Worm (Caenorhabditis elegans) whole organism, late embryonic: ENCODE results near the gene C32B5.6.
A peak's percentile ranks its signal among the peaks of the same experiment; 100 is the strongest.
"Not testable (repeated sequence)": the region's sequence is repeated elsewhere in the genome, so short reads cannot be mapped to it uniquely, and the experiment has no call there.

Source experiments
- C38D4.7 ChIP-seq: fragments of 200-800 bp; sonication (Bioruptor generic); optimal IDR thresholded peaks from 2 replicates; lab custom pipeline; 2018; ENCODE audit warnings: mild to moderate bottlenecking, missing genetic modification characterization, moderate library complexity, missing compliant biosample characterization
- F13H6.1 ChIP-seq: sonication (generic microtip); optimal IDR thresholded peaks from 2 replicates; lab custom pipeline; 2016; ENCODE audit warnings: missing genetic modification characterization, missing compliant biosample characterization
- K02D7.2 ChIP-seq: sonication (generic microtip); optimal IDR thresholded peaks from 2 replicates; lab custom pipeline; 2017; ENCODE audit warnings: mild to moderate bottlenecking, missing genetic modification characterization, missing compliant biosample characterization
- T23F11.4 ChIP-seq: fragments of 200-800 bp; sonication (Bioruptor generic); optimal IDR thresholded peaks from 2 replicates; lab custom pipeline; 2018; ENCODE audit warnings: mild to moderate bottlenecking, missing genetic modification characterization, missing compliant biosample characterization
- Y22D7AL.16 ChIP-seq: sonication (generic microtip); optimal IDR thresholded peaks from 2 replicates; lab custom pipeline; 2016; ENCODE audit warnings: missing genetic modification characterization, missing compliant biosample characterization
- ama-1 ChIP-seq: fragments of 150-350 bp; optimal IDR thresholded peaks from 2 replicates; lab custom pipeline; 2014
- ceh-22 ChIP-seq: sonication (generic microtip); optimal IDR thresholded peaks from 2 replicates; lab custom pipeline; 2017; ENCODE audit warnings: missing biosample characterization, missing genetic modification characterization
- ceh-24 ChIP-seq: sonication (generic microtip); optimal IDR thresholded peaks from 2 replicates; lab custom pipeline; 2016; ENCODE audit warnings: mild to moderate bottlenecking, missing genetic modification characterization, missing compliant biosample characterization
- ceh-30 ChIP-seq: fragments of 150-350 bp; optimal IDR thresholded peaks from 2 replicates; lab custom pipeline; 2014; ENCODE audit warnings: missing biosample characterization, missing genetic modification characterization
- ceh-31 ChIP-seq: sonication (generic microtip); optimal IDR thresholded peaks from 2 replicates; lab custom pipeline; 2016; ENCODE audit warnings: missing genetic modification characterization, missing compliant biosample characterization
- ceh-45 ChIP-seq: fragments of 200-800 bp; sonication (Bioruptor generic); IDR thresholded peaks from 2 replicates; pipeline ENCODE4 v1.3.6; 2022; ENCODE audit warnings: missing genetic modification reagents, missing genetic modification characterization, missing compliant biosample characterization
- ceh-48 ChIP-seq: sonication (generic microtip); optimal IDR thresholded peaks from 2 replicates; lab custom pipeline; 2016; ENCODE audit warnings: missing genetic modification characterization, inconsistent platforms, missing compliant biosample characterization
- ceh-6 ChIP-seq: fragments of 200-800 bp; sonication (Bioruptor generic); optimal IDR thresholded peaks from 2 replicates; lab custom pipeline; 2018; ENCODE audit warnings: mild to moderate bottlenecking, missing genetic modification characterization, missing compliant biosample characterization
- dmd-4 ChIP-seq: sonication (generic microtip); optimal IDR thresholded peaks from 2 replicates; lab custom pipeline; 2016; ENCODE audit warnings: borderline replicate concordance, missing genetic modification characterization, missing compliant biosample characterization
- elt-4 ChIP-seq: sonication (generic microtip); optimal IDR thresholded peaks from 2 replicates; lab custom pipeline; 2016; ENCODE audit warnings: missing genetic modification characterization, missing compliant biosample characterization
- ets-4 ChIP-seq: sonication (generic microtip); optimal IDR thresholded peaks from 2 replicates; lab custom pipeline; 2016; ENCODE audit warnings: missing genetic modification characterization, missing compliant biosample characterization
- eyg-1 ChIP-seq: sonication (generic microtip); optimal IDR thresholded peaks from 2 replicates; lab custom pipeline; 2016; ENCODE audit warnings: missing genotype, missing genetic modification characterization, missing compliant biosample characterization
- fkh-10 ChIP-seq: fragments of 150-350 bp; optimal IDR thresholded peaks from 2 replicates; lab custom pipeline; 2014; ENCODE audit warnings: missing biosample characterization, missing genetic modification reagents, missing genetic modification characterization
- fkh-6 ChIP-seq: sonication (generic microtip); optimal IDR thresholded peaks from 2 replicates; lab custom pipeline; 2016; ENCODE audit warnings: missing genetic modification characterization, missing compliant biosample characterization
- hlh-15 ChIP-seq: sonication (generic microtip); optimal IDR thresholded peaks from 2 replicates; lab custom pipeline; 2016; ENCODE audit warnings: missing genetic modification characterization, missing compliant biosample characterization
- hlh-30 ChIP-seq: sonication (generic microtip); optimal IDR thresholded peaks from 2 replicates; lab custom pipeline; 2017; ENCODE audit warnings: antibody characterized with exemption, missing genetic modification characterization, missing compliant biosample characterization; ENCODE audit not compliant: insufficient read depth
- hlh-6 ChIP-seq: sonication (generic microtip); optimal IDR thresholded peaks from 2 replicates; lab custom pipeline; 2016; ENCODE audit warnings: missing genotype, missing genetic modification characterization, missing compliant biosample characterization
- npax-4 ChIP-seq: sonication (generic microtip); optimal IDR thresholded peaks from 2 replicates; lab custom pipeline; 2016; ENCODE audit warnings: missing genetic modification characterization, missing compliant biosample characterization
- odd-2 ChIP-seq: sonication (generic microtip); optimal IDR thresholded peaks from 2 replicates; lab custom pipeline; 2017; ENCODE audit warnings: antibody characterized with exemption, mild to moderate bottlenecking, missing genetic modification characterization, missing compliant biosample characterization
- pag-3 ChIP-seq: sonication (generic microtip); optimal IDR thresholded peaks from 2 replicates; lab custom pipeline; 2016; ENCODE audit warnings: missing compliant biosample characterization, missing genetic modification characterization, borderline replicate concordance
- pha-2 ChIP-seq: sonication (generic microtip); optimal IDR thresholded peaks from 2 replicates; lab custom pipeline; 2017; ENCODE audit warnings: mild to moderate bottlenecking, missing genetic modification characterization, missing compliant biosample characterization
- pqm-1 ChIP-seq: sonication (generic microtip); optimal IDR thresholded peaks from 2 replicates; lab custom pipeline; 2016; ENCODE audit warnings: missing genetic modification characterization, missing compliant biosample characterization
- ref-2 ChIP-seq: sonication (generic microtip); optimal IDR thresholded peaks from 2 replicates; lab custom pipeline; 2016; ENCODE audit warnings: missing genetic modification characterization, missing compliant biosample characterization
- sdc-2 ChIP-seq: sonication (generic microtip); optimal IDR thresholded peaks from 2 replicates; lab custom pipeline; 2016; ENCODE audit warnings: missing genotype, missing genetic modification characterization, missing compliant biosample characterization
- sox-2 ChIP-seq: fragments of 200-800 bp; sonication (Bioruptor generic); IDR thresholded peaks from 2 replicates; pipeline ENCODE4 v1.3.6; 2022; ENCODE audit warnings: missing genetic modification reagents, missing genetic modification characterization, missing compliant biosample characterization
- syd-9 ChIP-seq: sonication (generic microtip); optimal IDR thresholded peaks from 2 replicates; lab custom pipeline; 2016; ENCODE audit warnings: mild to moderate bottlenecking, missing genetic modification characterization, moderate library complexity, missing compliant biosample characterization
- tbx-2 ChIP-seq: sonication (generic microtip); optimal IDR thresholded peaks from 2 replicates; lab custom pipeline; 2016; ENCODE audit warnings: missing genetic modification characterization, missing compliant biosample characterization
- ttx-3 ChIP-seq: sonication (generic microtip); optimal IDR thresholded peaks from 2 replicates; lab custom pipeline; 2016; ENCODE audit warnings: missing genetic modification reagents, missing genetic modification characterization, missing compliant biosample characterization
- unc-42 ChIP-seq: sonication (generic microtip); optimal IDR thresholded peaks from 2 replicates; lab custom pipeline; 2016; ENCODE audit warnings: missing genotype, missing genetic modification characterization, missing compliant biosample characterization
- unc-55 ChIP-seq: sonication (generic microtip); optimal IDR thresholded peaks from 2 replicates; lab custom pipeline; 2017; ENCODE audit warnings: missing biosample characterization, missing genetic modification reagents, missing genetic modification characterization
- zip-5 ChIP-seq: sonication (generic microtip); optimal IDR thresholded peaks from 2 replicates; lab custom pipeline; 2016; ENCODE audit warnings: missing genetic modification characterization, missing compliant biosample characterization

C32B5.6 gene

DNA sequence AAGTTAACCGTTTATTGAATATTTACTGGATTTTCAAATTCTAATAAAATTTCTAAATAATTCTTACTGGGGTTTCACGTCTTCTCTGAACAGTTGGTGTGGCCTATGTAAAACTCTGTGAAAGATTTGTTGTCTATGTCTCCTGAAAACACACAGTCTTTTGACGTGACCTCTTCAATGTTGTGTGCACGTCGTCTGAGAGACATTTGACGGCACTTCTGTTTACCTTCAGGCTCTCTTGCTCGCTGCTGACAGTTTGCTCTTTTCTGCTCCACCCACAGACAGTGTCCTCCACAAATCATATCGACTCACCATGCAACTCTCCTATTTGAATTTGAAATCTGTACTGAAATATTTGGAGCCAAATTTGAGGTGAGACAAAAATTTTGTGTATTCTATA, 37.3 kb upstream of the C32B5.6 start, which contains the start of gene fbxc-34:
fbxc-34 (plus strand) TSS at position 301 of the 400 bp plus-strand sequence.
- TF ChIP-seq hlh-6 (tag; lab: Kevin White, UChicago); elt-4 (tag; lab: Kevin White, UChicago); ceh-45 (GFP tag; lab: Robert Waterston, UW): not testable (repeated sequence)
- TF ChIP-seq, all 69 proteins: peak for 0; not testable (repeated sequence) for 69

DNA sequence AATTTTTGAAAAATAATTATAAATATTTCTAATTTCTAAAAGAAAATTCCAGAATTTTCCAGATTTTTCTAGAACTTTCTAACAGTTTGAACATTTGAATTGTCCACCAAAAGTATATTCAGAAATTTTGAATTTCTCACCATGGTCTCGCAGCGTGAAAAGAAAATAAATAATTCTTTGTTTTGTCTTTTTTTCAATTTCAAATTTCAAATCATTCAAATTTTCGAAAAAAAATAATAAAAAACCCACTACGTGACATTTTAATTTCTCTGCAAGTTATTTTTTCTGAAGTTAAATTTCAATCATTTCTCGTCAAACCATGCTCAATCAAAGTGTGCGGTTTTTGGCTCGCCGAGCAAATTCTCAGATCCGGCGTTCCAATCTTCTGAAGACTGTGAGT, 35.5 kb upstream of the C32B5.6 start, which contains the start of gene acs-15:
acs-15 (plus strand) TSS at position 301 of the 400 bp plus-strand sequence.
- TF ChIP-seq ceh-48 (tag; lab: Kevin White, UChicago): no peak
- no peak for TF ChIP-seq unc-42 (tag; lab: Kevin White, UChicago)
- TF ChIP-seq ceh-6 (GFP tag; lab: Kevin White, UChicago): no peak
- TF ChIP-seq unc-55 (GFP tag; lab: Kevin White, UChicago): no peak
- TF ChIP-seq F13H6.1: no peak
- TF ChIP-seq T23F11.4 (GFP tag; lab: Kevin White, UChicago): no peak
- TF ChIP-seq ceh-31 (tag; lab: Kevin White, UChicago): no peak
- TF ChIP-seq Y22D7AL.16 (tag; lab: Kevin White, UChicago): no peak
- TF ChIP-seq npax-4 (tag; lab: Kevin White, UChicago): no peak
- no peak for TF ChIP-seq ama-1 (lab: Kevin White, UChicago)
- no peak for TF ChIP-seq C38D4.7
- TF ChIP-seq, all 69 proteins: peak for 0

ce11 chrII:937265-937664, 30.9 kb upstream of the C32B5.6 start:
- TF ChIP-seq ceh-30 (tag; lab: Kevin White, UChicago) (no peak), ref-2 (peak; percentile 83), dmd-4 (tag; lab: Kevin White, UChicago) (no peak), tbx-2 (tag; lab: Kevin White, UChicago) (no peak), sdc-2 (tag; lab: Kevin White, UChicago) (no peak), K02D7.2 (tag; lab: Kevin White, UChicago) (no peak), hlh-15 (tag; lab: Kevin White, UChicago) (no peak), ttx-3 (tag; lab: Kevin White, UChicago) (no peak)

DNA sequence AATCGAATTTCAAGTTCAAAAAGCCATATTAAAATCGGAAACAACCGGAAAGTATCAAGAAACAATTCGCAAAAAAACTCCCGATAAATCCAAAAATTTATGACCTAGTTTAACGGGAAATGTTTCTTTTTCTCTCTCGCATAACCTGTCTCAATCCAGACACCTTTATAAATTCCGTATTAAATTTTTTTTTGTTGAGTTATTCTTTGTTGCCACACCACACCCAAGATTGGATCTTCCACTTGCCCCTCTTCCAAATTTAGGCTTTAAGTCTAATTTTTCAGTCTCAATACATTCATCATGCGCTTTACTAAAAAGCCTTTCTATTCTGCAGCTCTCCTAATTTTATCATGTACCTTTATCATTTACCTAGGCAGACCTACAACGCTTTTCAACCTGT, 29.7 kb upstream of the C32B5.6 start, which contains the start of gene R07C3.3:
R07C3.3 (plus strand) TSS at position 301 of the 400 bp plus-strand sequence.
- TF ChIP-seq ets-4: no peak
- TF ChIP-seq fkh-6 (tag; lab: Kevin White, UChicago): no peak
- TF ChIP-seq pag-3 (tag; lab: Kevin White, UChicago): no peak
- no peak for TF ChIP-seq eyg-1 (tag; lab: Kevin White, UChicago)
- TF ChIP-seq ceh-31 (tag; lab: Kevin White, UChicago): no peak
- TF ChIP-seq odd-2 (tag; lab: Kevin White, UChicago): no peak
- no peak for TF ChIP-seq F13H6.1
- TF ChIP-seq pqm-1 (tag; lab: Kevin White, UChicago): no peak
- TF ChIP-seq ceh-24 (tag; lab: Kevin White, UChicago): no peak
- no peak for TF ChIP-seq ceh-45 (GFP tag; lab: Robert Waterston, UW)
- no peak for TF ChIP-seq ceh-6 (GFP tag; lab: Kevin White, UChicago)
- no peak for TF ChIP-seq fkh-10 (GFP tag; lab: Kevin White, UChicago)
- TF ChIP-seq hlh-15 (tag; lab: Kevin White, UChicago): no peak
- no peak for TF ChIP-seq ceh-22
- TF ChIP-seq pha-2: no peak
- TF ChIP-seq syd-9 (tag; lab: Kevin White, UChicago): no peak
- TF ChIP-seq zip-5: no peak
- TF ChIP-seq sox-2 (GFP tag; lab: Robert Waterston, UW): no peak
- no peak for TF ChIP-seq C38D4.7
- TF ChIP-seq, all 69 proteins: peak for 0

DNA sequence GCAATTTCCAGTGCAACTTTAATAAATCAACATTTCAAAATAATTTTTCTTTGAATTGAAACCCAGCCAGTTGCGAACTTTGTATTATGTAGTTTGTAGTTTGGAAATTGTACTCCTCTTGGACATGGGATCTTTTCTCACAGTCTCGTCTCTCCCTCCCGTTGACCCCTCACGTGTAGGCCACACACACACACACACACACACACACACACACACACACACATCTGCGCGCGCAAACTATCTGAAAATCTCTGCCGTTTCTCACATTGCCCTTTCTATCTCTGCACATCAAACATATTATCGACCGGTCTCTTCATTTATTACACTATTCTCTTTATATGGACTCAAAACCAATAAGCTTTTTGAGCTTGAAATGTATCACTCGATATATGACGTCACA, 27.4 kb upstream of the C32B5.6 start, which contains the start of gene fbxc-36:
fbxc-36 (plus strand) TSS at position 205 of the 400 bp plus-strand sequence.
- TF ChIP-seq zip-5 (no peak), hlh-30 (tag; lab: Kevin White, UChicago) (peak; percentile 48)
